Fruit fly (Drosophila melanogaster) whole organism, embryonic: ENCODE measurements around the gene zuc.
A peak's percentile ranks its signal among the peaks of the same experiment; 100 is the strongest.

Experiments
- Asciz ChIP-seq: fragments of 200-800 bp; sonication (Bioruptor generic); optimal IDR thresholded peaks from 2 replicates; lab custom pipeline; 2017; ENCODE audit warnings: missing biosample characterization, mild to moderate bottlenecking, missing genetic modification characterization, missing genetic modification reagents
- Atf-2 ChIP-seq: fragments of 200-800 bp; sonication (Bioruptor generic); optimal IDR thresholded peaks from 2 replicates; lab custom pipeline; 2016; ENCODE audit warnings: missing biosample characterization, missing genetic modification characterization
- Atf6 ChIP-seq: fragments of 200-800 bp; sonication (Bioruptor generic); IDR thresholded peaks from 2 replicates; pipeline ENCODE4 v1.3.6; 2022; ENCODE audit warnings: missing biosample characterization, missing genetic modification characterization
- Bteb2 ChIP-seq: fragments of 200-800 bp; sonication (Bioruptor generic); optimal IDR thresholded peaks from 2 replicates; lab custom pipeline; 2016; ENCODE audit warnings: missing biosample characterization, missing genetic modification characterization
- CG10462 ChIP-seq: fragments of 200-800 bp; sonication (Bioruptor generic); optimal IDR thresholded peaks from 2 replicates; lab custom pipeline; 2016; ENCODE audit warnings: missing biosample characterization, missing genetic modification characterization
- CG11456 ChIP-seq: fragments of 200-800 bp; sonication (Bioruptor generic); IDR thresholded peaks from 3 replicates; pipeline ENCODE4 v1.3.6; 2022; ENCODE audit warnings: missing biosample characterization, missing genetic modification characterization
- CG13775 ChIP-seq: fragments of 200-800 bp; sonication (Bioruptor generic); optimal IDR thresholded peaks from 3 replicates; lab custom pipeline; 2017; ENCODE audit warnings: missing biosample characterization, mild to moderate bottlenecking, missing genetic modification characterization
- CG14014 ChIP-seq: fragments of 200-800 bp; sonication (Bioruptor generic); IDR thresholded peaks from 2 replicates; pipeline ENCODE4 v1.3.6; 2022; ENCODE audit warnings: missing biosample characterization, missing genetic modification characterization
- CG14710 ChIP-seq: fragments of 200-800 bp; sonication (Bioruptor generic); optimal IDR thresholded peaks from 3 replicates; lab custom pipeline; 2019; ENCODE audit warnings: missing biosample characterization, mild to moderate bottlenecking, missing genetic modification characterization, moderate library complexity
- CG15696 ChIP-seq: fragments of 200-800 bp; sonication (Bioruptor generic); optimal IDR thresholded peaks from 2 replicates; lab custom pipeline; 2019; ENCODE audit warnings: missing biosample characterization, mild to moderate bottlenecking, missing genetic modification characterization, moderate library complexity
- CG1603 ChIP-seq: fragments of 200-800 bp; sonication (Bioruptor generic); optimal IDR thresholded peaks from 2 replicates; lab custom pipeline; 2019; ENCODE audit warnings: missing biosample characterization, mild to moderate bottlenecking, missing genetic modification characterization, moderate library complexity
- CG17829 ChIP-seq: fragments of 200-800 bp; optimal IDR thresholded peaks from 2 replicates; lab custom pipeline; 2019; ENCODE audit warnings: missing biosample characterization, mild to moderate bottlenecking, missing genetic modification characterization, moderate library complexity
- CG18476 ChIP-seq: fragments of 200-800 bp; sonication (Bioruptor generic); optimal IDR thresholded peaks from 2 replicates; lab custom pipeline; 2016; ENCODE audit warnings: missing biosample characterization, mild to moderate bottlenecking, missing genetic modification characterization
- CG18764 ChIP-seq: fragments of 200-800 bp; sonication (Bioruptor generic); optimal IDR thresholded peaks from 3 replicates; lab custom pipeline; 2016; ENCODE audit warnings: missing biosample characterization, missing genetic modification characterization
- CG2678 ChIP-seq: fragments of 200-800 bp; sonication (Bioruptor generic); optimal IDR thresholded peaks from 3 replicates; lab custom pipeline; 2019; ENCODE audit warnings: missing biosample characterization, mild to moderate bottlenecking, missing genetic modification characterization, moderate library complexity
- CG32767 ChIP-seq: fragments of 200-800 bp; sonication (Bioruptor generic); IDR thresholded peaks from 2 replicates; pipeline ENCODE4 v1.3.6; 2022; ENCODE audit warnings: missing biosample characterization, missing genetic modification characterization
- CG32772 ChIP-seq: fragments of 200-800 bp; sonication (Bioruptor generic); IDR thresholded peaks from 2 replicates; pipeline ENCODE4 v1.3.6; 2022; ENCODE audit warnings: missing biosample characterization, missing genetic modification characterization
- CG3407 ChIP-seq: fragments of 200-800 bp; sonication (Bioruptor generic); optimal IDR thresholded peaks from 2 replicates; lab custom pipeline; 2018; ENCODE audit warnings: missing biosample characterization, mild to moderate bottlenecking, missing genetic modification characterization
- CG4424 ChIP-seq: fragments of 200-800 bp; sonication (Bioruptor generic); optimal IDR thresholded peaks from 3 replicates; lab custom pipeline; 2016; ENCODE audit warnings: missing biosample characterization, missing genetic modification characterization
- CG6254 ChIP-seq: fragments of 200-800 bp; sonication (Bioruptor generic); optimal IDR thresholded peaks from 3 replicates; lab custom pipeline; 2017; ENCODE audit warnings: mild to moderate bottlenecking, missing biosample characterization, missing genetic modification reagents, missing genetic modification characterization
- CG7928 ChIP-seq: fragments of 200-800 bp; sonication (Bioruptor generic); optimal IDR thresholded peaks from 2 replicates; lab custom pipeline; 2017; ENCODE audit warnings: missing biosample characterization, mild to moderate bottlenecking, missing genetic modification characterization
- CG8290 ChIP-seq, 3 experiments: fragments of 200-800 bp; sonication (Bioruptor generic); optimal IDR thresholded peaks; 2 replicates each; lab custom pipeline; 2016 to 2019; ENCODE audit warnings: missing biosample characterization in 3 of 3, missing genetic modification characterization in 3 of 3, mild to moderate bottlenecking in 2 of 3, moderate library complexity in 1 of 3
- Doc3 ChIP-seq: fragments of 200-800 bp; sonication (Bioruptor generic); IDR thresholded peaks from 3 replicates; pipeline ENCODE4 v1.3.6; 2022; ENCODE audit warnings: missing biosample characterization, missing genetic modification characterization; ENCODE audit not compliant: partially characterized antibody
- Ets97D ChIP-seq: fragments of 200-800 bp; sonication (Bioruptor generic); optimal IDR thresholded peaks from 3 replicates; lab custom pipeline; 2016; ENCODE audit warnings: missing biosample characterization, missing genetic modification characterization
- H2.0 ChIP-seq: fragments of 200-800 bp; sonication (Bioruptor generic); IDR thresholded peaks from 2 replicates; pipeline ENCODE4 v1.3.6; 2022; ENCODE audit warnings: missing biosample characterization, missing genetic modification characterization
- Hsf ChIP-seq: fragments of 200-800 bp; sonication (Bioruptor generic); optimal IDR thresholded peaks from 3 replicates; lab custom pipeline; 2016; ENCODE audit warnings: missing biosample characterization, missing genetic modification characterization
- Lim3 ChIP-seq: fragments of 200-800 bp; sonication (Bioruptor generic); IDR thresholded peaks from 2 replicates; pipeline ENCODE4 v1.3.6; 2022; ENCODE audit warnings: missing biosample characterization, missing genetic modification characterization
- Nf-YB ChIP-seq: fragments of 200-800 bp; sonication (Bioruptor generic); optimal IDR thresholded peaks from 3 replicates; lab custom pipeline; 2019; ENCODE audit warnings: missing biosample characterization, mild to moderate bottlenecking, missing genetic modification characterization, moderate library complexity
- Nf-YC ChIP-seq: fragments of 200-800 bp; optimal IDR thresholded peaks from 3 replicates; lab custom pipeline; 2019; ENCODE audit warnings: missing biosample characterization, mild to moderate bottlenecking, missing genetic modification characterization, moderate library complexity
- Scr ChIP-seq: fragments of 200-800 bp; sonication (Bioruptor generic); IDR thresholded peaks from 2 replicates; pipeline ENCODE4 v1.3.6; 2022; ENCODE audit warnings: missing biosample characterization, missing genetic modification characterization; ENCODE audit not compliant: partially characterized antibody
- Taf1 ChIP-seq: fragments of 200-800 bp; sonication (Bioruptor generic); IDR thresholded peaks from 2 replicates; pipeline ENCODE4 v1.3.6; 2022; ENCODE audit warnings: missing biosample characterization, missing genetic modification characterization
- abd-A ChIP-seq: fragments of 200-800 bp; sonication (Bioruptor generic); optimal IDR thresholded peaks from 3 replicates; lab custom pipeline; 2019; ENCODE audit warnings: missing biosample characterization, mild to moderate bottlenecking, missing genetic modification characterization, moderate library complexity
- bab2 ChIP-seq: fragments of 200-800 bp; sonication (Bioruptor generic); optimal IDR thresholded peaks from 2 replicates; lab custom pipeline; 2016; ENCODE audit warnings: missing biosample characterization, missing genetic modification characterization
- bcd ChIP-seq: fragments of 200-800 bp; sonication (Bioruptor generic); optimal IDR thresholded peaks from 2 replicates; lab custom pipeline; 2017; ENCODE audit warnings: missing biosample characterization, mild to moderate bottlenecking, missing genetic modification characterization
- btn ChIP-seq: fragments of 200-800 bp; sonication (Bioruptor generic); optimal IDR thresholded peaks from 2 replicates; lab custom pipeline; 2016; ENCODE audit warnings: missing biosample characterization, missing genetic modification characterization
- crol ChIP-seq: fragments of 200-800 bp; sonication (Bioruptor generic); IDR thresholded peaks from 2 replicates; pipeline ENCODE4 v1.3.6; 2022; ENCODE audit warnings: missing biosample characterization, missing genetic modification characterization
- ewg ChIP-seq: fragments of 200-800 bp; sonication (Bioruptor generic); optimal IDR thresholded peaks from 3 replicates; lab custom pipeline; 2017; ENCODE audit warnings: mild to moderate bottlenecking, missing biosample characterization, missing genetic modification reagents, missing genetic modification characterization
- fru ChIP-seq: fragments of >200 bp; optimal IDR thresholded peaks from 2 replicates; lab custom pipeline; 2017
- gsb-n ChIP-seq: fragments of 200-800 bp; sonication (Bioruptor generic); optimal IDR thresholded peaks from 3 replicates; lab custom pipeline; 2018; ENCODE audit warnings: missing biosample characterization, mild to moderate bottlenecking, missing genetic modification characterization
- hkb ChIP-seq, 2 experiments: fragments of 200-800 bp in 1 of 2; fragments of >200 bp in 1 of 2; sonication (Bioruptor generic) in 1 of 2; IDR thresholded peaks in 1 of 2; optimal IDR thresholded peaks in 1 of 2; 2 replicates each; pipeline versions ENCODE4 v1.3.6 to Lab custom; 2017 to 2022; ENCODE audit warnings: missing biosample characterization in 1 of 2, missing genetic modification characterization in 1 of 2
- pnt ChIP-seq: fragments of 200-800 bp; sonication (Bioruptor generic); optimal IDR thresholded peaks from 3 replicates; lab custom pipeline; 2016; ENCODE audit warnings: missing biosample characterization, missing genetic modification characterization
- sd ChIP-seq: fragments of 200-800 bp; sonication (Bioruptor generic); optimal IDR thresholded peaks from 3 replicates; lab custom pipeline; 2018; ENCODE audit warnings: missing biosample characterization, mild to moderate bottlenecking, missing genetic modification characterization, moderate library complexity
- slbo ChIP-seq: fragments of 200-800 bp; sonication (Bioruptor generic); IDR thresholded peaks from 2 replicates; pipeline ENCODE4 v1.3.6; 2022; ENCODE audit warnings: missing biosample characterization, missing genetic modification characterization
- trem ChIP-seq: fragments of 200-800 bp; optimal IDR thresholded peaks from 3 replicates; lab custom pipeline; 2019; ENCODE audit warnings: missing biosample characterization, mild to moderate bottlenecking, missing genetic modification characterization, moderate library complexity
- vvl ChIP-seq: fragments of 200-800 bp; sonication (Bioruptor generic); IDR thresholded peaks from 2 replicates; pipeline ENCODE4 v1.3.6; 2022; ENCODE audit warnings: missing biosample characterization, missing genetic modification characterization
- wdn ChIP-seq: fragments of 200-800 bp; sonication (Bioruptor generic); IDR thresholded peaks from 2 replicates; pipeline ENCODE4 v1.3.6; 2022; ENCODE audit warnings: missing biosample characterization, missing genetic modification characterization
- wek ChIP-seq: fragments of 200-800 bp; sonication (Bioruptor generic); optimal IDR thresholded peaks from 3 replicates; lab custom pipeline; 2018; ENCODE audit warnings: missing biosample characterization, mild to moderate bottlenecking, missing genetic modification characterization, moderate library complexity

Gene zuc

dm6 chr2L:12026458-12027431 is 37.1 kb upstream of the zuc start:
- peak; percentile 27 for TF ChIP-seq bab2 (GFP tag; lab: Kevin White, UChicago)
- TF ChIP-seq Taf1 (GFP tag; lab: Robert Waterston, UW), result peak; percentile 29; the same call in 1 of the 2 replicates
- peak; percentile 72 for TF ChIP-seq CG13775
- peak; percentile 63 for TF ChIP-seq slbo (GFP tag; lab: Robert Waterston, UW)
- TF ChIP-seq btn (GFP tag; lab: Kevin White, UChicago), result peak; percentile 13
- TF ChIP-seq H2.0 (GFP tag; lab: Robert Waterston, UW), result peak; percentile 52
- no peak for TF ChIP-seq CG7928 (GFP tag; lab: Kevin White, UChicago)
- TF ChIP-seq sd, result peak; percentile 39
- TF ChIP-seq CG1603 (tag; lab: Kevin White, UChicago), result peak; percentile 74
- TF ChIP-seq CG14014 (GFP tag; lab: Robert Waterston, UW), result 0 out of 2 replicates have a peak, but pooled peaks have one; percentile 40
- TF ChIP-seq CG4424, result peak; percentile 61
- peak; percentile 68; the same call in 1 of the 3 replicates for TF ChIP-seq CG11456 (GFP tag; lab: Robert Waterston, UW)
- TF ChIP-seq Nf-YC, result peak; percentile 52
- TF ChIP-seq CG18764 (GFP tag; lab: Kevin White, UChicago), result no peak
- TF ChIP-seq bcd (GFP tag; lab: Kevin White, UChicago), result peak; percentile 60
- TF ChIP-seq Hsf (GFP tag; lab: Kevin White, UChicago), result peak; percentile 52
- TF ChIP-seq ewg (GFP tag; lab: Kevin White, UChicago), result peak; percentile 44
- TF ChIP-seq Asciz (GFP tag; lab: Kevin White, UChicago), result peak; percentile 3
- 0 out of 2 replicates have a peak, but pooled peaks have one; percentile 7 for TF ChIP-seq Atf6 (GFP tag; lab: Robert Waterston, UW)
- TF ChIP-seq CG17829 (tag; lab: Kevin White, UChicago), result peak; percentile 63
- TF ChIP-seq trem (tag; lab: Kevin White, UChicago), result peak; percentile 5
- TF ChIP-seq CG10462, result peak; percentile 6
- TF ChIP-seq pnt (GFP tag; lab: Kevin White, UChicago), result peak; percentile 15
- TF ChIP-seq Nf-YB (GFP tag; lab: Kevin White, UChicago), result peak; percentile 44
- TF ChIP-seq CG3407, result peak; percentile 42
- no peak for TF ChIP-seq Scr (GFP tag; lab: Robert Waterston, UW)
- no peak for TF ChIP-seq Ets97D (GFP tag; lab: Kevin White, UChicago)
- TF ChIP-seq CG32772 (GFP tag; lab: Robert Waterston, UW), result peak; percentile 27
- peak; percentile 35; the same call in 1 of the 2 replicates for TF ChIP-seq Lim3 (GFP tag; lab: Robert Waterston, UW)
- TF ChIP-seq CG15696 (tag; lab: Kevin White, UChicago), result no peak
- no peak for TF ChIP-seq fru (lab: Kevin White, UChicago)
- TF ChIP-seq Bteb2 (GFP tag; lab: Kevin White, UChicago), result peak; percentile 10
- no peak for TF ChIP-seq abd-A (tag; lab: Kevin White, UChicago)
- TF ChIP-seq vvl (GFP tag; lab: Robert Waterston, UW), result no peak; the same call in 1 of the 2 replicates
- TF ChIP-seq hkb (optimal IDR thresholded peaks at IDR 0.05; lab: Kevin White, UChicago), result no peak
- 0 out of 2 replicates have a peak, but pooled peaks have one; percentile 21 for TF ChIP-seq hkb (GFP tag; IDR thresholded peaks at IDR 0.05; lab: Robert Waterston, UW)
- peak; percentile 11 for TF ChIP-seq CG6254
- peak; percentile 18 for TF ChIP-seq wek (GFP tag; lab: Kevin White, UChicago)
- TF ChIP-seq CG18476 (GFP tag; lab: Kevin White, UChicago), result peak; percentile 35
- TF ChIP-seq Doc3 (GFP tag; lab: Robert Waterston, UW), result 0 out of 3 replicates have a peak, but pooled peaks have one; percentile 21
- TF ChIP-seq CG8290 (GFP tag; optimal IDR thresholded peaks at IDR 0.05; lab: Kevin White, UChicago), result no peak
- peak in 1 of 2 experiments; percentile 69 for TF ChIP-seq CG8290 (tag; optimal IDR thresholded peaks at IDR 0.05; lab: Kevin White, UChicago)
- TF ChIP-seq wdn (GFP tag; lab: Robert Waterston, UW), result no peak
- TF ChIP-seq CG2678 (tag; lab: Kevin White, UChicago), result peak; percentile 71
- peak; percentile 31; the same call in 1 of the 2 replicates for TF ChIP-seq crol (GFP tag; lab: Robert Waterston, UW)
- TF ChIP-seq gsb-n (tag; lab: Kevin White, UChicago), result no peak
- no peak for TF ChIP-seq Atf-2 (GFP tag; lab: Kevin White, UChicago)
- TF ChIP-seq CG14710 (tag; lab: Kevin White, UChicago), result peak; percentile 67
- 0 out of 2 replicates have a peak, but pooled peaks have one; percentile 30 for TF ChIP-seq CG32767 (GFP tag; lab: Robert Waterston, UW)
